Fruit fly (Drosophila melanogaster): ENCODE measurements around the gene CG45064.

The CG45064 gene

DNA sequence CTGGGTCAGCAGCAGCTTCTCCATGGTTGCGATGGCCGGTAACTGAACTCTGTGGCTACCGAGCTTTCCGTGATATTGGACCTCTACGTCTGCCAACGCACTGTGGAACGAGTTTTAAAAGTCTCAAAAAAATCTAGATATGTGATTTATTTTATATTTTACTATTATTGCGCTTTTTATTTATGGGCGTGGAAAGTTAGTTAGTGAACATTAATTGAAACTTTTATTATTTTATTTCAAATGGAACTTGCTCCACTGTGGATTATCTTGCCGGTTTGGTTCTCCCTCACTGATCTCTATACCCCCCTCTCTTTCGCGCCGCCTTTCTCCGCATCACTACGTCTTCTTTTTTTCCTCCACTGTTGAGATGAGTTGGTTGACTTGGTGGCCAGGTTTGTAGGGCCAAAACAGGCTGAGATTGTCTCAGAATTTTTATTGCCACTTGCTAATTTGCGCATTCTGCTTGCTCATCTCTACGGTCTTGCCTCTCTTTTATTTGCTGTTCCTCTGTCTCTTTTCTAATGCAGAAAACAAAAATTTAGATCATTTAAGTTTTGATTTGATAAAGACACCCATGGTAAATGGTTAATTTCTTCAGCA is 33.5 kb downstream of the CG45064 start, which contains the start of gene CG9522 (continued):
- TF ChIP-seq Sry-β (GFP tag; optimal IDR thresholded peaks at IDR 0.05) (peak; percentile 3), CG11504 (tag; optimal IDR thresholded peaks at IDR 0.05) (peak; percentile 76), CG32772 (GFP tag; IDR thresholded peaks at IDR 0.05) (peak; percentile 65), luna (GFP tag; optimal IDR thresholded peaks at IDR 0.05) (no peak), hkb (optimal IDR thresholded peaks at IDR 0.05) (no peak), hkb (GFP tag; IDR thresholded peaks at IDR 0.05) (peak; percentile 86), CG1647 (GFP tag; optimal IDR thresholded peaks at IDR 0.05) (peak; percentile 27), maf-S (GFP tag; optimal IDR thresholded peaks at IDR 0.05) (peak; percentile 37), emc (GFP tag; optimal IDR thresholded peaks at IDR 0.05) (no peak), CG18476 (GFP tag; optimal IDR thresholded peaks at IDR 0.05) (peak; percentile 35), CG7745 (tag; optimal IDR thresholded peaks at IDR 0.05) (no peak), Deaf1 (tag; optimal IDR thresholded peaks at IDR 0.05) (peak; percentile 29), E2f1 (GFP tag; IDR thresholded peaks at IDR 0.05) (peak; percentile 69), slbo (GFP tag; IDR thresholded peaks at IDR 0.05) (peak; percentile 76), cg (GFP tag; optimal IDR thresholded peaks at IDR 0.05) (no peak), ewg (GFP tag; optimal IDR thresholded peaks at IDR 0.05) (peak; percentile 51), pan (optimal IDR thresholded peaks at IDR 0.05) (no peak), pan (GFP tag; optimal IDR thresholded peaks at IDR 0.05 in 1 of 2, IDR thresholded peaks at IDR 0.05 in 1 of 2) (peak in 1 of 2 experiments; percentile 76), ap (GFP tag; IDR thresholded peaks at IDR 0.05) (peak; percentile 69), sima (GFP tag; optimal IDR thresholded peaks at IDR 0.05) (no peak), CG10147 (GFP tag; optimal IDR thresholded peaks at IDR 0.05) (peak; percentile 61), Lhr (GFP tag; optimal IDR thresholded peaks at IDR 0.05) (peak; percentile 28), CG31224 (GFP tag; IDR thresholded peaks at IDR 0.05) (0 out of 2 replicates have a peak, but pooled peaks have one; percentile 32), ttk (GFP tag; IDR thresholded peaks at IDR 0.05) (peak; percentile 61; the same call in 1 of the 2 replicates), CG11456 (GFP tag; IDR thresholded peaks at IDR 0.05) (peak; percentile 69; the same call in 2 of the 3 replicates), ftz-f1 (GFP tag; optimal IDR thresholded peaks at IDR 0.05) (no peak), sens (GFP tag) (peak; percentile 92), mld (GFP tag; IDR thresholded peaks at IDR 0.05; ENCODE audit: partially characterized antibody) (no peak), ato (GFP tag; IDR thresholded peaks at IDR 0.05; ENCODE audit: partially characterized antibody) (no peak), CG6654 (GFP tag; optimal IDR thresholded peaks at IDR 0.05) (peak; percentile 50), CG1529 (GFP tag; optimal IDR thresholded peaks at IDR 0.05) (peak; percentile 74), crol (GFP tag; IDR thresholded peaks at IDR 0.05) (peak; percentile 40; the same call in 1 of the 2 replicates), wor (GFP tag; IDR thresholded peaks at IDR 0.05) (peak; percentile 47; the same call in 1 of the 2 replicates), Xrp1 (GFP tag; IDR thresholded peaks at IDR 0.05) (peak; percentile 86), CG2889 (GFP tag; IDR thresholded peaks at IDR 0.05) (peak; percentile 68; the same call in 2 of the 3 replicates), sens-2 (GFP tag; IDR thresholded peaks at IDR 0.05) (peak; percentile 78), Atf6 (GFP tag; IDR thresholded peaks at IDR 0.05) (peak; percentile 80), Pdp1 (GFP tag; optimal IDR thresholded peaks at IDR 0.05) (peak; percentile 50 to 52), danr (GFP tag; IDR thresholded peaks at IDR 0.05) (peak; percentile 49; the same call in 1 of the 2 replicates), D19B (GFP tag; optimal IDR thresholded peaks at IDR 0.05) (no peak), CG7271 (tag; optimal IDR thresholded peaks at IDR 0.05) (no peak), dan (GFP tag; IDR thresholded peaks at IDR 0.05) (no peak), PHDP (tag; optimal IDR thresholded peaks at IDR 0.05) (peak; percentile 75), CG17612 (GFP tag; IDR thresholded peaks at IDR 0.05) (peak; percentile 50; the same call in 1 of the 2 replicates), CG6254 (GFP tag; optimal IDR thresholded peaks at IDR 0.05) (peak; percentile 85), CG15601 (tag; optimal IDR thresholded peaks at IDR 0.05) (peak; percentile 74), CG10654 (GFP tag; optimal IDR thresholded peaks at IDR 0.05) (peak; percentile 40), row (GFP tag; IDR thresholded peaks at IDR 0.05) (peak; percentile 75), CG2129 (GFP tag; IDR thresholded peaks at IDR 0.05; ENCODE audit: partially characterized antibody) (no peak), chn (GFP tag; optimal IDR thresholded peaks at IDR 0.05) (peak; percentile 49), sob (GFP tag; IDR thresholded peaks at IDR 0.05) (peak; percentile 76)
